Fruit fly (Drosophila melanogaster): ENCODE measurements around the gene Rpn3.

The Rpn3 gene

DNA sequence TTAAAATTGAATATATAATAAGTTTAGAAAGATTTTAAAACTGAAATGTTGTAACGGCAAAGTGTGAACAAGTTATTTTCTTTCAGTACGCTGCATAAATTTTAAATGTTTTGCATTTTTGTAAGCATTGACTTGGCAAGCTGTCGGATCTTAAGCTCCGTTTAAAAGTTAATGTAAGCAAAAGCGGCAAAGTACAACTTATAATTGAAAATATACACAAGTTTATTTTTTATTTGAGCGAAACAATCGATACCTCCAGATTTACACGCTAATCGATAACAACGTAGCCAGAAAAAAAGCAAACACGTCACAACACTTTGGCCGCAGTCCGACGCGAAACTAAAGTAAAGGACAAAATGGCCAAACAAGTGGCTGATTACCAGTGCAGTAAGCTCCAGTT is 10.0 kb upstream of the Rpn3 start, which contains the start of gene Catsup (continued):
- TF ChIP-seq Mrtf (GFP tag; IDR thresholded peaks at IDR 0.05), result no peak
- no peak for TF ChIP-seq CG11696 (GFP tag; IDR thresholded peaks at IDR 0.05)
- no peak for TF ChIP-seq wor (GFP tag; IDR thresholded peaks at IDR 0.05)
- TF ChIP-seq Dad (GFP tag; optimal IDR thresholded peaks at IDR 0.05), result no peak
- no peak for TF ChIP-seq CG8388 (GFP tag; optimal IDR thresholded peaks at IDR 0.05)
- no peak for TF ChIP-seq CG9797 (GFP tag; optimal IDR thresholded peaks at IDR 0.05)
- no peak for TF ChIP-seq org-1 (GFP tag; optimal IDR thresholded peaks at IDR 0.05)
- TF ChIP-seq Hr3 (GFP tag; optimal IDR thresholded peaks at IDR 0.05), result no peak
- TF ChIP-seq tx (GFP tag; optimal IDR thresholded peaks at IDR 0.05), result no peak
- TF ChIP-seq CoRest (tag; optimal IDR thresholded peaks at IDR 0.05), result no peak
- no peak for TF ChIP-seq B-H1 (GFP tag; IDR thresholded peaks at IDR 0.05)
- TF ChIP-seq nerfin-2 (GFP tag; IDR thresholded peaks at IDR 0.05; ENCODE audit: partially characterized antibody), result peak; percentile 56; the same call in 1 of the 2 replicates
- TF ChIP-seq ken (GFP tag; IDR thresholded peaks at IDR 0.05), result no peak
- no peak for TF ChIP-seq odd (GFP tag; optimal IDR thresholded peaks at IDR 0.05)
- TF ChIP-seq Lim3 (GFP tag; IDR thresholded peaks at IDR 0.05), result no peak
- TF ChIP-seq CG13287 (GFP tag; IDR thresholded peaks at IDR 0.05; ENCODE audit: partially characterized antibody), result peak; percentile 84
- no peak for TF ChIP-seq wdn (GFP tag; IDR thresholded peaks at IDR 0.05)
- TF ChIP-seq CG3847 (GFP tag; IDR thresholded peaks at IDR 0.05), result no peak
- no peak for TF ChIP-seq CG6272 (GFP tag; IDR thresholded peaks at IDR 0.05)
- TF ChIP-seq Chrac-16 (GFP tag; optimal IDR thresholded peaks at IDR 0.05), result no peak
- no peak; the same call in 1 of the 2 replicates for TF ChIP-seq CG2129 (GFP tag; IDR thresholded peaks at IDR 0.05; ENCODE audit: partially characterized antibody)
- TF ChIP-seq prd (optimal IDR thresholded peaks at IDR 0.05), result no peak
- TF ChIP-seq prd (GFP tag; IDR thresholded peaks at IDR 0.05), result no peak
- no peak for TF ChIP-seq CG4404 (GFP tag; IDR thresholded peaks at IDR 0.05)
- no peak for TF ChIP-seq nau (GFP tag; optimal IDR thresholded peaks at IDR 0.05)
- no peak for TF ChIP-seq CG17568 (GFP tag; optimal IDR thresholded peaks at IDR 0.05)
- TF ChIP-seq luna (GFP tag; optimal IDR thresholded peaks at IDR 0.05), result no peak
- TF ChIP-seq CG4820 (GFP tag; optimal IDR thresholded peaks at IDR 0.05), result no peak
- TF ChIP-seq nerfin-1 (tag; optimal IDR thresholded peaks at IDR 0.05), result no peak
- no peak for TF ChIP-seq H2.0 (GFP tag; IDR thresholded peaks at IDR 0.05)
- no peak for TF ChIP-seq hkb (optimal IDR thresholded peaks at IDR 0.05)
- no peak for TF ChIP-seq hkb (GFP tag; IDR thresholded peaks at IDR 0.05)
- TF ChIP-seq ttk (GFP tag; IDR thresholded peaks at IDR 0.05), result no peak
- no peak for TF ChIP-seq CG2889 (GFP tag; IDR thresholded peaks at IDR 0.05)
- no peak for TF ChIP-seq CG17328 (GFP tag; IDR thresholded peaks at IDR 0.05)
- TF ChIP-seq E2f2 (GFP tag; IDR thresholded peaks at IDR 0.05), result peak; percentile 39; the same call in 1 of the 2 replicates
- TF ChIP-seq Bteb2 (GFP tag; optimal IDR thresholded peaks at IDR 0.05), result no peak
- no peak for TF ChIP-seq Max (GFP tag; optimal IDR thresholded peaks at IDR 0.05)
- TF ChIP-seq btn (GFP tag; optimal IDR thresholded peaks at IDR 0.05), result no peak
- TF ChIP-seq B-H2 (GFP tag; optimal IDR thresholded peaks at IDR 0.05), result no peak
- no peak for TF ChIP-seq CG10147 (GFP tag; optimal IDR thresholded peaks at IDR 0.05)
- no peak for TF ChIP-seq dimm (GFP tag; IDR thresholded peaks at IDR 0.05)
- TF ChIP-seq tio (GFP tag; optimal IDR thresholded peaks at IDR 0.05), result no peak
- TF ChIP-seq trem (tag; optimal IDR thresholded peaks at IDR 0.05), result peak; percentile 16
- TF ChIP-seq phol (tag; optimal IDR thresholded peaks at IDR 0.05), result peak; percentile 17
- no peak for TF ChIP-seq HLH3B (GFP tag; IDR thresholded peaks at IDR 0.05)
- TF ChIP-seq Nf-YA (GFP tag; IDR thresholded peaks at IDR 0.05), result no peak
- no peak for TF ChIP-seq gsb (GFP tag; IDR thresholded peaks at IDR 0.05)
- no peak for TF ChIP-seq CG1602 (GFP tag; optimal IDR thresholded peaks at IDR 0.05)
- TF ChIP-seq CG11093 (GFP tag; IDR thresholded peaks at IDR 0.05), result no peak
- no peak for TF ChIP-seq CG10654 (GFP tag; optimal IDR thresholded peaks at IDR 0.05)
- TF ChIP-seq CHES-1-like (GFP tag; optimal IDR thresholded peaks at IDR 0.05), result no peak
- TF ChIP-seq fd102C (GFP tag; optimal IDR thresholded peaks at IDR 0.05), result no peak
- TF ChIP-seq CG12391 (tag; optimal IDR thresholded peaks at IDR 0.05), result no peak
